Worm (Caenorhabditis elegans): ENCODE data around the gene trf-1.

trf-1 gene

DNA sequence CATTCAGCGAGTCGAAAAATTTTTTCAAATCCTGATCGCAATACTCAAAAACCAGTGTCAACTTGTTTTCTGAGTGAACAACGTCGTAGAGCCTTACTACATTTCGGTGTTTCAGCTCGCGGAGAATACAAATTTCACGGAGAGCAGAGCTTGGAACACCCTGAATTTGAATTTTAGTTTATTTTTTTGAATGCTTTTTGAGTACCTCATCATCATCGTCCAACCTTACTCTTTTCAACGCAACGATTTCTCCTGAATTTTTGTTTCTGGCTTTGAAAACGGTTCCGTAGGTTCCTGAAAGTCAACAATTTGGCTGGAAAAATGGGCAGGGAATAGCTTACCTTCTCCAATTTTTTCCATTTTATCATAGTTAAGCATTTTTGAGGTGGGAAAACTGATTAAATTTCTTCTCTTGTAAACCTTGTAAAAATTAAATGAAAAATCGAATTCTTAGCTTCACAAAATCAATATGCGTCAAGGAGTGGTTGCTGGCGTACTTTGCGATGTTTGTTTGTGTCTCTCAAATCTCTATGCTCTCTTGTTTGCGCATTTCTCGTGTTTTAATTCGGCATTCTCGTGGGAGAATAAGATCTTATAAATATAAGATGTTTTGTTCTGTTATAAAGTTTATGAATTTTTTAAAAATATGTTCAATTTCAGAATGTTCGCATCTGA lies 35.8 kb downstream of the trf-1 start, which contains the start of gene cdk-5 (continued):
- TF ChIP-seq lin-38 (GFP tag; IDR thresholded peaks at IDR 0.05) (peak; percentile 74), rbr-2 (tag; optimal IDR thresholded peaks at IDR 0.05) (peak; percentile 83), dve-1 (tag; optimal IDR thresholded peaks at IDR 0.05; ENCODE audit: insufficient read depth) (peak; percentile 93), fkh-10 (GFP tag; optimal IDR thresholded peaks at IDR 0.05) (peak; percentile 33), dmd-6 (GFP tag; IDR thresholded peaks at IDR 0.05) (peak; percentile 63; the same call in 1 of the 2 replicates), nhr-25 (tag; optimal IDR thresholded peaks at IDR 0.05; ENCODE audit: borderline replicate concordance, insufficient read depth) (no peak), unc-62 (GFP tag; optimal IDR thresholded peaks at IDR 0.05 in 1 of 2) (peak in 1 of 2 experiments; percentile 91), unc-62 (tag; optimal IDR thresholded peaks at IDR 0.05) (no peak), php-3 (GFP tag; IDR thresholded peaks at IDR 0.05) (no peak), aly-2 (tag; optimal IDR thresholded peaks at IDR 0.05) (no peak), pha-4 (GFP tag; IDR thresholded peaks at IDR 0.05) (peak; percentile 73; the same call in 1 of the 2 replicates), pha-4 (tag; optimal IDR thresholded peaks at IDR 0.05) (peak; percentile 28), ZK546.5 (tag; optimal IDR thresholded peaks at IDR 0.05) (no peak), arid-1 (GFP tag; conservative IDR thresholded peaks at IDR 0.05) (0 out of 2 replicates have a peak, but pooled peaks have one; percentile 39), nhr-48 (tag; optimal IDR thresholded peaks at IDR 0.05) (peak; percentile 59), lin-29 (GFP tag; IDR thresholded peaks at IDR 0.05) (peak; percentile 50; the same call in 1 of the 2 replicates), fos-1 (tag; optimal IDR thresholded peaks at IDR 0.05) (no peak), lin-15B (tag; optimal IDR thresholded peaks at IDR 0.05) (no peak), duxl-1 (tag; optimal IDR thresholded peaks at IDR 0.05; ENCODE audit: poor library complexity) (peak; percentile 66), daf-19 (GFP tag; conservative IDR thresholded peaks at IDR 0.05) (no peak), ceh-82 (tag; optimal IDR thresholded peaks at IDR 0.05) (no peak), unc-39 (tag; optimal IDR thresholded peaks at IDR 0.05) (no peak), mxl-3 (GFP tag; optimal IDR thresholded peaks at IDR 0.05) (no peak), dpl-1 (GFP tag; optimal IDR thresholded peaks at IDR 0.05) (peak; percentile 86), jun-1 (tag; optimal IDR thresholded peaks at IDR 0.05) (peak; percentile 39), hmg-1.1 (GFP tag; IDR thresholded peaks at IDR 0.05) (peak; percentile 83), attf-4 (tag; optimal IDR thresholded peaks at IDR 0.05) (no peak), F44E2.7 (GFP tag; IDR thresholded peaks at IDR 0.05) (no peak), F37D6.2 (tag; optimal IDR thresholded peaks at IDR 0.05) (peak; percentile 53)

DNA sequence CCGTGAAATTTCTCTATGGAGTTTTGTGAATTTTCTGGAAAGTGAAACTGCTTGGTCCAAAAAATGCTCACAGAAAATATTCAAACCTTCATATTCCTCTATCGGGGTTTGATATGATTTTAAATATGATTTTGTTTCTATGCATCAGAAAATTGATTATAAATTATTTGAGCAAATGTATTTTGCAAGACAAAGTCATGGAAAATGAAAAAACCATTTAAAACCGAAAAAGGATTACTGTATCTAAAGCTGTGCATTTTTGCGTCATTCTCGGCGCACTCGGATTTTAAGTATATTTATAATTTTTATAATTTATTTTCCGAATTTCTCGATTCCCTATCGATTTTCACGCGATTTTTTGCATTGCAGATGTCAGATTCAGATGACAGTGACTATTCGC lies 41.2 kb downstream of the trf-1 start, which contains the start of gene pssy-2:
Gene pssy-2, plus strand, starts transcription at position 301 of the 400 bp plus-strand sequence.
- TF ChIP-seq zip-2 (tag; optimal IDR thresholded peaks at IDR 0.05): no peak
- TF ChIP-seq snpc-4 (tag; optimal IDR thresholded peaks at IDR 0.05): no peak
- no peak for TF ChIP-seq mes-2 (tag; optimal IDR thresholded peaks at IDR 0.05; ENCODE audit: poor library complexity, severe bottlenecking)
- TF ChIP-seq set-16 (GFP tag; IDR thresholded peaks at IDR 0.05): no peak
- TF ChIP-seq ztf-11 (tag; optimal IDR thresholded peaks at IDR 0.05): no peak
- TF ChIP-seq mep-1 (tag; optimal IDR thresholded peaks at IDR 0.05): no peak
- no peak for TF ChIP-seq nhr-25 (tag; optimal IDR thresholded peaks at IDR 0.05; ENCODE audit: borderline replicate concordance, insufficient read depth)
- TF ChIP-seq T26A8.4 (GFP tag; IDR thresholded peaks at IDR 0.05): no peak
- no peak for TF ChIP-seq unc-39 (tag; optimal IDR thresholded peaks at IDR 0.05)
- TF ChIP-seq rbr-2 (tag; optimal IDR thresholded peaks at IDR 0.05): no peak
- no peak for TF ChIP-seq duxl-1 (tag; optimal IDR thresholded peaks at IDR 0.05; ENCODE audit: poor library complexity)
- no peak for TF ChIP-seq lir-3 (tag; optimal IDR thresholded peaks at IDR 0.05)

DNA sequence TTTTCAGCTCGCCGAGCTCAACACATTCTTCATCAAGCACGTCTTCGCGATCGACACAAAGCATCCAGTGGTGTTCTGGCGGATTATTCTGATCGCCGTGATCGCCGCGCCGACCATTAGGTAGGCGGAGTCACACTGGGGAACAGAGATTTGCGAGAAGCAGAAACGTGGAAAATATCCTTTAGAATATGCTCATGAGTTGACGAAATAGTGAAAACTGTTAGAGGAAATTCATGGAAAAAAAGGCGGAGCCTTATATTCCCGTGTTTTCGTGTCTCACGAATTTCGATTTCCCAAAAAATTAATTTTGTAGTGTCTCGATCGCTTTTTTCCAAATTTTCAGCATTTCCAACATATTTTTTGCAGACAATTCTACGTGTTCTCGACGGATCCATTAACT lies 44.2 kb downstream of the trf-1 start:
- TF ChIP-seq T20F7.1 (GFP tag; optimal IDR thresholded peaks at IDR 0.05) (no peak), F26F4.8 (GFP tag; conservative IDR thresholded peaks at IDR 0.05) (no peak), ces-1 (GFP tag; optimal IDR thresholded peaks at IDR 0.05) (no peak), nhr-76 (tag; optimal IDR thresholded peaks at IDR 0.05) (no peak), ceh-62 (tag; optimal IDR thresholded peaks at IDR 0.05) (no peak), ZK337.2 (GFP tag; IDR thresholded peaks at IDR 0.05) (no peak), Y75B8A.6 (GFP tag; IDR thresholded peaks at IDR 0.05) (no peak), lin-29 (GFP tag; IDR thresholded peaks at IDR 0.05) (no peak), zfp-2 (tag; optimal IDR thresholded peaks at IDR 0.05) (no peak), lim-7 (GFP tag; IDR thresholded peaks at IDR 0.05) (no peak), dve-1 (tag; optimal IDR thresholded peaks at IDR 0.05; ENCODE audit: insufficient read depth) (no peak), T26A8.4 (GFP tag; IDR thresholded peaks at IDR 0.05) (no peak), lin-1 (GFP tag; IDR thresholded peaks at IDR 0.05) (no peak), nhr-77 (tag; optimal IDR thresholded peaks at IDR 0.05) (no peak), aha-1 (tag) (no peak)
